Fruit fly (Drosophila melanogaster) whole organism, wandering third instar larva: ENCODE measurements around the gene CG11537.
A peak's percentile ranks its signal among the peaks of the same experiment; 100 is the strongest.

Source experiments
- Abd-B ChIP-seq: fragments of >200 bp; optimal IDR thresholded peaks from 2 replicates; lab custom pipeline; 2017; ENCODE audit warnings: missing biosample characterization, missing genetic modification characterization
- CG32264 ChIP-seq: fragments of 200-800 bp; sonication (Bioruptor generic); optimal IDR thresholded peaks from 2 replicates; lab custom pipeline; 2016; ENCODE audit warnings: missing biosample characterization, missing genetic modification characterization
- CG9705 ChIP-seq: fragments of 200-800 bp; sonication (Bioruptor generic); optimal IDR thresholded peaks from 2 replicates; lab custom pipeline; 2018; ENCODE audit warnings: missing biosample characterization, mild to moderate bottlenecking, missing genetic modification characterization
- CrebA ChIP-seq: fragments of 200-800 bp; sonication (Bioruptor generic); optimal IDR thresholded peaks from 2 replicates; lab custom pipeline; 2016; ENCODE audit warnings: missing biosample characterization, mild to moderate bottlenecking, missing genetic modification characterization, borderline replicate concordance
- Dfd ChIP-seq: fragments of >200 bp; optimal IDR thresholded peaks from 2 replicates; lab custom pipeline; 2017; ENCODE audit warnings: missing biosample characterization, missing genetic modification characterization
- Dif ChIP-seq: fragments of 200-275, 200-300 bp; sonication (Bioruptor generic); optimal IDR thresholded peaks from 2 replicates; lab custom pipeline; 2018; ENCODE audit warnings: missing biosample characterization, missing genetic modification characterization; ENCODE audit not compliant: partially characterized antibody
- GATAd ChIP-seq: sonication (Bioruptor generic); optimal IDR thresholded peaks from 2 replicates; lab custom pipeline; 2016; ENCODE audit warnings: missing biosample characterization, missing genetic modification characterization
- HLH106 ChIP-seq: fragments of 200-800 bp; optimal IDR thresholded peaks from 3 replicates; lab custom pipeline; 2019; ENCODE audit warnings: missing biosample characterization, mild to moderate bottlenecking, missing genetic modification characterization, moderate library complexity
- Hnf4 ChIP-seq: fragments of 200-800 bp; sonication (Bioruptor generic); optimal IDR thresholded peaks from 2 replicates; lab custom pipeline; 2016; ENCODE audit warnings: missing biosample characterization, mild to moderate bottlenecking, missing genetic modification characterization
- Hr78 ChIP-seq: fragments of >200 bp; optimal IDR thresholded peaks from 2 replicates; lab custom pipeline; 2017; ENCODE audit warnings: missing biosample characterization, missing genetic modification characterization
- Jra ChIP-seq: sonication (Bioruptor generic); optimal IDR thresholded peaks from 2 replicates; lab custom pipeline; 2016; ENCODE audit warnings: missing biosample characterization, missing genetic modification characterization
- Mio ChIP-seq: sonication (Bioruptor generic); optimal IDR thresholded peaks from 2 replicates; lab custom pipeline; 2016; ENCODE audit warnings: missing biosample characterization, missing genetic modification characterization
- N ChIP-seq: fragments of >200 bp; optimal IDR thresholded peaks from 2 replicates; lab custom pipeline; 2018; ENCODE audit warnings: missing biosample characterization, missing external identifiers, missing genetic modification characterization
- OdsH ChIP-seq: fragments of 200-800 bp; sonication (Bioruptor generic); optimal IDR thresholded peaks from 2 replicates; lab custom pipeline; 2016; ENCODE audit warnings: missing biosample characterization, mild to moderate bottlenecking, missing genetic modification characterization
- Sp1 ChIP-seq: fragments of 200-800 bp; sonication (Bioruptor generic); optimal IDR thresholded peaks from 3 replicates; lab custom pipeline; 2019; ENCODE audit warnings: missing biosample characterization, mild to moderate bottlenecking, missing genetic modification characterization, moderate library complexity
- Vsx2 ChIP-seq: fragments of 200-300, 225-300 bp; sonication (Bioruptor generic); optimal IDR thresholded peaks from 2 replicates; lab custom pipeline; 2018; ENCODE audit warnings: missing biosample characterization, missing genetic modification characterization; ENCODE audit not compliant: partially characterized antibody
- br ChIP-seq: fragments of 200-800 bp; sonication (Bioruptor generic); optimal IDR thresholded peaks from 2 replicates; lab custom pipeline; 2016; ENCODE audit warnings: missing biosample characterization, missing genetic modification characterization
- brk ChIP-seq: fragments of 200-800 bp; sonication (Bioruptor generic); optimal IDR thresholded peaks from 2 replicates; lab custom pipeline; 2016; ENCODE audit warnings: missing biosample characterization, mild to moderate bottlenecking, missing genetic modification characterization
- dl ChIP-seq, 2 experiments: fragments of 175-275, 200-275 bp in 1 of 2; fragments of 200-275 bp in 1 of 2; sonication (Bioruptor generic); optimal IDR thresholded peaks; lab custom pipeline; 2018; ENCODE audit warnings: mild to moderate bottlenecking in 2 of 2, missing biosample characterization in 2 of 2, missing genetic modification characterization in 2 of 2, moderate library complexity in 2 of 2; ENCODE audit not compliant: partially characterized antibody in 2 of 2, insufficient read depth in 1 of 2
- dmrt93B ChIP-seq: fragments of 200-800 bp; sonication (Bioruptor generic); optimal IDR thresholded peaks from 2 replicates; lab custom pipeline; 2018; ENCODE audit warnings: missing biosample characterization, mild to moderate bottlenecking, missing genetic modification characterization
- dsf ChIP-seq: sonication (Bioruptor generic); optimal IDR thresholded peaks from 2 replicates; lab custom pipeline; 2016; ENCODE audit warnings: missing biosample characterization, missing genetic modification characterization, borderline replicate concordance
- ey ChIP-seq: fragments of 200-800 bp; sonication (Bioruptor generic); optimal IDR thresholded peaks from 2 replicates; lab custom pipeline; 2016; ENCODE audit warnings: missing biosample characterization, missing genetic modification characterization
- foxo ChIP-seq, 2 experiments: fragments of 200-800 bp; sonication (Bioruptor generic); optimal IDR thresholded peaks; 2 replicates in 1 of 2; 3 replicates in 1 of 2; lab custom pipeline; 2016 to 2017; ENCODE audit warnings: missing biosample characterization in 2 of 2, missing genetic modification characterization in 2 of 2
- fru ChIP-seq: fragments of 200-800 bp; sonication (Bioruptor generic); optimal IDR thresholded peaks from 3 replicates; lab custom pipeline; 2016; ENCODE audit warnings: missing biosample characterization, mild to moderate bottlenecking, missing genetic modification characterization
- h ChIP-seq: fragments of 200-800 bp; sonication (Bioruptor generic); optimal IDR thresholded peaks from 3 replicates; lab custom pipeline; 2016; ENCODE audit warnings: missing biosample characterization, mild to moderate bottlenecking, missing genetic modification characterization
- jim ChIP-seq: fragments of 175-275, 200-325 bp; sonication (Bioruptor generic); optimal IDR thresholded peaks from 2 replicates; lab custom pipeline; 2016; ENCODE audit warnings: missing biosample characterization, mild to moderate bottlenecking, missing genetic modification characterization
- lola ChIP-seq: fragments of >200 bp; optimal IDR thresholded peaks from 2 replicates; lab custom pipeline; 2017; ENCODE audit warnings: missing biosample characterization, missing genetic modification characterization
- pan ChIP-seq: fragments of >200 bp; optimal IDR thresholded peaks from 2 replicates; lab custom pipeline; 2017
- rgr ChIP-seq: fragments of 200-800 bp; sonication (Bioruptor generic); optimal IDR thresholded peaks from 3 replicates; lab custom pipeline; 2016; ENCODE audit warnings: missing biosample characterization, mild to moderate bottlenecking, missing genetic modification characterization
- sage ChIP-seq: fragments of 200-800 bp; sonication (Bioruptor generic); optimal IDR thresholded peaks from 2 replicates; lab custom pipeline; 2016; ENCODE audit warnings: missing biosample characterization, mild to moderate bottlenecking, missing genetic modification characterization
- tai ChIP-seq: sonication (Bioruptor generic); optimal IDR thresholded peaks from 2 replicates; lab custom pipeline; 2016; ENCODE audit warnings: missing biosample characterization, missing genetic modification characterization
- usp ChIP-seq: fragments of >200 bp; optimal IDR thresholded peaks from 2 replicates; lab custom pipeline; 2017; ENCODE audit warnings: missing biosample characterization, missing genetic modification characterization
- woc ChIP-seq: sonication (Bioruptor generic); optimal IDR thresholded peaks from 2 replicates; lab custom pipeline; 2016; ENCODE audit warnings: missing biosample characterization, mild to moderate bottlenecking, missing genetic modification characterization

The CG11537 gene

dm6 chr3L:3097598-3097880 is 45.7 kb downstream of the CG11537 start:
- TF ChIP-seq Abd-B (GFP tag; lab: Kevin White, UChicago) (no peak), rgr (no peak), Dif (GFP tag; lab: Kevin White, UChicago) (no peak), N (no peak), GATAd (GFP tag; lab: Kevin White, UChicago) (no peak), foxo (GFP tag; optimal IDR thresholded peaks at IDR 0.05; lab: Kevin White, UChicago) (no peak), lola (GFP tag; lab: Kevin White, UChicago) (no peak), pan (no peak), Hnf4 (GFP tag; lab: Kevin White, UChicago) (no peak), dl (GFP tag; optimal IDR thresholded peaks at IDR 0.05; lab: Kevin White, UChicago; ENCODE audit: insufficient read depth in 1 of 2, partially characterized antibody in 2 of 2) (no peak), Dfd (GFP tag; lab: Kevin White, UChicago) (no peak), CG32264 (GFP tag; lab: Kevin White, UChicago) (no peak), Hr78 (GFP tag; lab: Kevin White, UChicago) (no peak), ey (GFP tag; lab: Kevin White, UChicago) (no peak), usp (GFP tag; lab: Kevin White, UChicago) (no peak), sage (GFP tag; lab: Kevin White, UChicago) (no peak)

- TF ChIP-seq CG9705 (GFP tag; lab: Kevin White, UChicago): no peak
- no peak for TF ChIP-seq dl (GFP tag; optimal IDR thresholded peaks at IDR 0.05; lab: Kevin White, UChicago; ENCODE audit: insufficient read depth in 1 of 2, partially characterized antibody in 2 of 2)
- TF ChIP-seq Vsx2 (GFP tag; lab: Kevin White, UChicago): no peak
- TF ChIP-seq tai (GFP tag; lab: Kevin White, UChicago): no peak
- peak; percentile 22 for TF ChIP-seq Dif (GFP tag; lab: Kevin White, UChicago)
- no peak for TF ChIP-seq lola (GFP tag; lab: Kevin White, UChicago)
- peak; percentile 1 for TF ChIP-seq CrebA
- TF ChIP-seq GATAd (GFP tag; lab: Kevin White, UChicago): no peak
- no peak for TF ChIP-seq foxo (GFP tag; optimal IDR thresholded peaks at IDR 0.05; lab: Kevin White, UChicago)
- TF ChIP-seq OdsH (GFP tag; lab: Kevin White, UChicago): no peak
Observed at dm6 chr3L:3096726-3097597, 46.3 kb downstream of the CG11537 start.

- TF ChIP-seq tai (GFP tag; lab: Kevin White, UChicago): no peak
- peak; percentile 55 for TF ChIP-seq fru (GFP tag; lab: Kevin White, UChicago)
- peak in 1 of 2 experiments; percentile 59 for TF ChIP-seq foxo (GFP tag; optimal IDR thresholded peaks at IDR 0.05; lab: Kevin White, UChicago)
- TF ChIP-seq dsf: no peak
- no peak for TF ChIP-seq CG32264 (GFP tag; lab: Kevin White, UChicago)
- peak; percentile 20 for TF ChIP-seq h
- no peak for TF ChIP-seq N
- no peak for TF ChIP-seq dmrt93B (GFP tag; lab: Kevin White, UChicago)
- TF ChIP-seq Dfd (GFP tag; lab: Kevin White, UChicago): no peak
- TF ChIP-seq OdsH (GFP tag; lab: Kevin White, UChicago): peak; percentile 25
- no peak for TF ChIP-seq woc (GFP tag; lab: Kevin White, UChicago)
- TF ChIP-seq CrebA: no peak
- peak; percentile 19 for TF ChIP-seq ey (GFP tag; lab: Kevin White, UChicago)
- TF ChIP-seq Vsx2 (GFP tag; lab: Kevin White, UChicago): no peak
- peak; percentile 49 for TF ChIP-seq Sp1 (GFP tag; lab: Kevin White, UChicago)
- no peak for TF ChIP-seq lola (GFP tag; lab: Kevin White, UChicago)
- no peak for TF ChIP-seq GATAd (GFP tag; lab: Kevin White, UChicago)
- TF ChIP-seq sage (GFP tag; lab: Kevin White, UChicago): peak; percentile 21
- peak; percentile 46 for TF ChIP-seq rgr
- no peak for TF ChIP-seq dl (GFP tag; optimal IDR thresholded peaks at IDR 0.05; lab: Kevin White, UChicago; ENCODE audit: insufficient read depth in 1 of 2, partially characterized antibody in 2 of 2)
- no peak for TF ChIP-seq Jra (GFP tag; lab: Kevin White, UChicago)
- TF ChIP-seq Dif (GFP tag; lab: Kevin White, UChicago): no peak
- no peak for TF ChIP-seq pan
- TF ChIP-seq jim: no peak
- no peak for TF ChIP-seq usp (GFP tag; lab: Kevin White, UChicago)
- TF ChIP-seq br (GFP tag; lab: Kevin White, UChicago): peak; percentile 14
- peak; percentile 54 for TF ChIP-seq HLH106 (tag; lab: Kevin White, UChicago)
- no peak for TF ChIP-seq CG9705 (GFP tag; lab: Kevin White, UChicago)
- no peak for TF ChIP-seq Mio (GFP tag; lab: Kevin White, UChicago)
- peak; percentile 19 for TF ChIP-seq brk (GFP tag; lab: Kevin White, UChicago)
Observed at dm6 chr3L:3096073-3096725, 47.1 kb downstream of the CG11537 start.
